Worm (Caenorhabditis elegans) whole organism, young adult: ENCODE data around the gene Y47D3A.21.

Experiments
- F52B5.7 ChIP-seq: sonication (generic microtip); optimal IDR thresholded peaks from 2 replicates; lab custom pipeline; 2016; ENCODE audit warnings: mild to moderate bottlenecking, missing genetic modification characterization, missing compliant biosample characterization
- ZK185.1 ChIP-seq: sonication (generic microtip); optimal IDR thresholded peaks from 2 replicates; lab custom pipeline; 2016; ENCODE audit warnings: mild to moderate bottlenecking, missing genetic modification characterization, missing compliant biosample characterization; ENCODE audit not compliant: poor library complexity, severe bottlenecking
- akir-1 ChIP-seq: fragments of 200-800 bp; sonication (Bioruptor generic); optimal IDR thresholded peaks from 2 replicates; lab custom pipeline; 2018; ENCODE audit warnings: mild to moderate bottlenecking, missing genetic modification characterization, moderate library complexity, missing compliant biosample characterization
- ccch-3 ChIP-seq: fragments of 200-800 bp; sonication (Bioruptor generic); optimal IDR thresholded peaks from 2 replicates; lab custom pipeline; 2018; ENCODE audit warnings: mild to moderate bottlenecking, missing genetic modification characterization, missing compliant biosample characterization
- lag-1 ChIP-seq: fragments of 200-800 bp; sonication (Bioruptor generic); IDR thresholded peaks from 2 replicates; pipeline ENCODE4 v1.3.6; 2022; ENCODE audit warnings: missing genetic modification reagents, missing genetic modification characterization, missing compliant biosample characterization
- lir-1 ChIP-seq: fragments of 200-800 bp; sonication (Bioruptor generic); conservative IDR thresholded peaks from 2 replicates; pipeline ENCODE4 v1.3.6; 2022; ENCODE audit warnings: missing genetic modification reagents, missing genetic modification characterization, missing compliant biosample characterization
- lsl-1 ChIP-seq: fragments of 200-800 bp; sonication (Bioruptor generic); optimal IDR thresholded peaks from 2 replicates; lab custom pipeline; 2018; ENCODE audit warnings: mild to moderate bottlenecking, missing genetic modification characterization, moderate library complexity, missing compliant biosample characterization
- rpc-1 ChIP-seq, 2 experiments: fragments of 150-350 bp in 1 of 2; sonication (generic microtip) in 1 of 2; optimal IDR thresholded peaks; 2 replicates each; lab custom pipeline; 2014 to 2018; ENCODE audit warnings: missing biosample characterization in 1 of 2, missing genetic modification characterization in 1 of 2, missing genetic modification reagents in 1 of 2, missing genotype in 1 of 2
- snpc-1.3 ChIP-seq: sonication (generic microtip); optimal IDR thresholded peaks from 2 replicates; lab custom pipeline; 2017; ENCODE audit warnings: missing genetic modification characterization, mild to moderate bottlenecking, missing compliant biosample characterization, antibody characterized with exemption, moderate library complexity, missing genotype, missing genetic modification reagents; ENCODE audit not compliant: insufficient read depth
- tlf-1 ChIP-seq: fragments of 200-800 bp; sonication (Bioruptor generic); optimal IDR thresholded peaks from 2 replicates; lab custom pipeline; 2018; ENCODE audit warnings: mild to moderate bottlenecking, missing genetic modification characterization, missing compliant biosample characterization
- unc-62 ChIP-seq: fragments of 150-350 bp; optimal IDR thresholded peaks from 2 replicates; lab custom pipeline; 2014; ENCODE audit warnings: missing biosample characterization, missing genetic modification reagents, missing genetic modification characterization
- xnd-1 ChIP-seq: sonication (generic microtip); optimal IDR thresholded peaks from 2 replicates; lab custom pipeline; 2016; ENCODE audit warnings: missing genotype, missing genetic modification reagents, missing genetic modification characterization, missing compliant biosample characterization
- ztf-22 ChIP-seq: fragments of 200-800 bp; sonication (Bioruptor generic); optimal IDR thresholded peaks from 2 replicates; lab custom pipeline; 2018; ENCODE audit warnings: mild to moderate bottlenecking, missing genetic modification characterization, moderate library complexity, missing compliant biosample characterization
- ztf-25 ChIP-seq: fragments of 200-800 bp; sonication (Bioruptor generic); IDR thresholded peaks from 2 replicates; pipeline ENCODE4 v1.3.6; 2022; ENCODE audit warnings: missing genetic modification reagents, missing genetic modification characterization, missing compliant biosample characterization

DNA sequence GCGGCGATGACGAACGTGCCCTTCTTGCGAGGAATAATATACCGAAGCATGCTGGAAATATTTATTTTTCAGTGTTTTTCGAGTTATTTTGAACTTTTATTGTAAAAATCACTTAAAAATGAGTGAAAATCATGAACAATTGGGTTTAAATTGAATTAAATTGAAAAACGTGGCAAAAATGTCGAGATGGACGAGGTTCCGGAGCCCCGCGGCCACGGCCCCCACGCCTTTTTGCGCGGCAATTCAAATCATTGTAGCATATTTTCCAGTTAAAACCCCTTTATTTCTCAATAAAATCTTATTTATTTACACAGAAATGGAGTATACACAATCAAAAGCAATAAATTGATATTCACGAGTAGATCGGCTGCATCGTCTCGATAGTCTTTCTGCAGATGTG, 7.4 kb upstream of the Y47D3A.21 start:
- TF ChIP-seq lsl-1 (GFP tag; lab: Kevin White, UChicago) (no peak), ccch-3 (GFP tag; lab: Kevin White, UChicago) (no peak), snpc-1.3 (tag; lab: Kevin White, UChicago) (no peak), xnd-1 (no peak), tlf-1 (GFP tag; lab: Kevin White, UChicago) (no peak), lir-1 (GFP tag; lab: Robert Waterston, UW) (no peak), ztf-25 (GFP tag; lab: Robert Waterston, UW) (no peak), F52B5.7 (no peak), unc-62 (no peak), ztf-22 (no peak), lag-1 (GFP tag; lab: Robert Waterston, UW) (no peak), akir-1 (GFP tag; lab: Kevin White, UChicago) (no peak), rpc-1 (optimal IDR thresholded peaks at IDR 0.05; lab: Kevin White, UChicago) (no peak), rpc-1 (tag; optimal IDR thresholded peaks at IDR 0.05; lab: Kevin White, UChicago) (no peak), ZK185.1 (tag; lab: Kevin White, UChicago) (no peak)
